Fruit fly (Drosophila melanogaster) whole organism, pupa: Measurements from ENCODE around the gene Ppt2.

ENCODE experiments used
- CG10348 ChIP-seq: fragments of 200-800 bp; sonication (Bioruptor generic); IDR thresholded peaks from 2 replicates; pipeline ENCODE4 v1.3.6; 2022; ENCODE audit warnings: missing biosample characterization, missing genetic modification characterization
- CG12605 ChIP-seq: fragments of 200-800 bp; sonication (Bioruptor generic); IDR thresholded peaks from 2 replicates; pipeline ENCODE4 v1.3.6; 2022; ENCODE audit warnings: missing biosample characterization, missing genetic modification characterization
- CG13204 ChIP-seq: fragments of 200-800 bp; sonication (Bioruptor generic); optimal IDR thresholded peaks from 2 replicates; lab custom pipeline; 2018; ENCODE audit warnings: missing biosample characterization, mild to moderate bottlenecking, missing genetic modification characterization, moderate library complexity
- CG14655 ChIP-seq: fragments of 200-800 bp; sonication (Bioruptor generic); optimal IDR thresholded peaks from 3 replicates; lab custom pipeline; 2017; ENCODE audit warnings: mild to moderate bottlenecking, missing biosample characterization, missing genetic modification reagents, missing genetic modification characterization
- CG15710 ChIP-seq: fragments of 200-800 bp; sonication (Bioruptor generic); optimal IDR thresholded peaks from 2 replicates; lab custom pipeline; 2018; ENCODE audit warnings: missing biosample characterization, mild to moderate bottlenecking, missing genetic modification characterization, moderate library complexity
- CG17806 ChIP-seq: fragments of 200-800 bp; sonication (Bioruptor generic); optimal IDR thresholded peaks from 2 replicates; lab custom pipeline; 2018; ENCODE audit warnings: missing biosample characterization, mild to moderate bottlenecking, missing genetic modification characterization, moderate library complexity
- CG32121 ChIP-seq: fragments of 200-800 bp; sonication (Bioruptor generic); IDR thresholded peaks from 2 replicates; pipeline ENCODE4 v1.3.6; 2022; ENCODE audit warnings: missing biosample characterization, missing genetic modification characterization
- CG34367 ChIP-seq: fragments of 200-800 bp; sonication (Bioruptor generic); optimal IDR thresholded peaks from 2 replicates; lab custom pipeline; 2018; ENCODE audit warnings: missing biosample characterization, mild to moderate bottlenecking, missing genetic modification characterization
- CG4496 ChIP-seq: fragments of 200-800 bp; sonication (Bioruptor generic); IDR thresholded peaks from 3 replicates; pipeline ENCODE4 v1.3.6; 2022; ENCODE audit warnings: missing biosample characterization, missing genetic modification characterization
- CG8159 ChIP-seq: fragments of 200-800 bp; sonication (Bioruptor generic); optimal IDR thresholded peaks from 3 replicates; lab custom pipeline; 2018; ENCODE audit warnings: missing biosample characterization, mild to moderate bottlenecking, missing genetic modification characterization, moderate library complexity
- CG8301 ChIP-seq: fragments of 200-800 bp; sonication (Bioruptor generic); optimal IDR thresholded peaks from 2 replicates; lab custom pipeline; 2018; ENCODE audit warnings: missing biosample characterization, mild to moderate bottlenecking, missing genetic modification characterization
- CG9948 ChIP-seq: fragments of 200-800 bp; sonication (Bioruptor generic); optimal IDR thresholded peaks from 2 replicates; lab custom pipeline; 2018; ENCODE audit warnings: missing biosample characterization, mild to moderate bottlenecking, missing genetic modification characterization, moderate library complexity
- D1 ChIP-seq: fragments of 200-800 bp; sonication (Bioruptor generic); optimal IDR thresholded peaks from 2 replicates; lab custom pipeline; 2018; ENCODE audit warnings: missing biosample characterization, mild to moderate bottlenecking, missing genetic modification characterization, moderate library complexity
- EcR ChIP-seq: fragments of 200-800 bp; sonication (Bioruptor generic); optimal IDR thresholded peaks from 3 replicates; lab custom pipeline; 2019; ENCODE audit warnings: missing biosample characterization, missing genetic modification characterization, mild to moderate bottlenecking, moderate library complexity, missing genetic modification reagents
- Ets98B ChIP-seq: fragments of 200-800 bp; sonication (Bioruptor generic); IDR thresholded peaks from 2 replicates; pipeline ENCODE4 v1.3.6; 2022; ENCODE audit warnings: missing biosample characterization, missing genetic modification characterization
- Pif1A ChIP-seq: fragments of 200-800 bp; sonication (Bioruptor generic); optimal IDR thresholded peaks from 3 replicates; lab custom pipeline; 2016; ENCODE audit warnings: missing biosample characterization, missing genetic modification characterization
- Pif1B ChIP-seq: fragments of 200-800 bp; sonication (Bioruptor generic); optimal IDR thresholded peaks from 3 replicates; lab custom pipeline; 2016; ENCODE audit warnings: missing biosample characterization, missing genetic modification characterization
- Snoo ChIP-seq: fragments of 200-800 bp; sonication (Bioruptor generic); optimal IDR thresholded peaks from 3 replicates; lab custom pipeline; 2017; ENCODE audit warnings: missing biosample characterization, mild to moderate bottlenecking, missing genetic modification characterization, inconsistent platforms
- fd96Ca ChIP-seq: fragments of 200-800 bp; sonication (Bioruptor generic); IDR thresholded peaks from 3 replicates; pipeline ENCODE4 v1.3.6; 2022; ENCODE audit warnings: missing biosample characterization, missing genetic modification characterization
- gl ChIP-seq: fragments of 200-800 bp; sonication (Bioruptor generic); optimal IDR thresholded peaks from 2 replicates; lab custom pipeline; 2018; ENCODE audit warnings: missing biosample characterization, mild to moderate bottlenecking, missing genetic modification characterization
- rn ChIP-seq: fragments of 200-800 bp; sonication (Bioruptor generic); IDR thresholded peaks from 2 replicates; pipeline ENCODE4 v1.3.6; 2022; ENCODE audit warnings: missing biosample characterization, missing genetic modification characterization

Gene Ppt2

DNA sequence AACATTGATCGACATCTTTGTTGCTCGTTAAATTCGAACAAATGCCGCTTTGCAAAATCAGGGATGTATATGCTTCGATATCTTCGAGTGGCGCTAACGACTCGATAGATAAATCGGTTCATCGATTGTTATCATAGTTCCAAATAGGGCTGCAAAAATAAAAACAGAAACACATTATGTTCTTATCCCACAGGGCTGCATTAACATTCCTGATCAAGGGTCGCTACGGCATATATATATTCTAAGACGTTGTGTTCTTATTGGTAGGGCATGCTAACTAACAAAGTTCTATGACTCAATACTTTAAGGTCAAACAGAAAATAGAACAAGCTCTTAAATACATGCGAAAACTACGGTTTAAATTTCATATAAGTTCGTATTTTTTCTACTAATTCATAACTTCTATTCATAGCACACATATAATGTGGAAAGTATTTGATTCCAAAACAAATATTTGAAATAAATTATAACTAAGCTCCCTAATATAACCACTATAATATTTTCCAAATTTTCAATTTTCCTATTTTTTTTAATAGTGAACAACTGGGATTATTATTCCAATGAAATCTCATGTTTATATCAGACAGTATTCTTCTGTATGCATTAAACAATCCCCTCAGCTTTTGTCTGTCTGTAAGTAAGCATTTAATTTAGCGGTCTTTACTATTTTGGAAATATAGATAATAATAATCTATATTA is 11.0 kb upstream of the Ppt2 start, which contains the start of gene cmet:
Gene cmet, minus strand, starts transcription at position 70 of the 699 bp plus-strand sequence.
- TF ChIP-seq CG4496 (GFP tag; lab: Robert Waterston, UW) (0 out of 3 replicates have a peak, but pooled peaks have one; percentile 18), CG8301 (tag; lab: Kevin White, UChicago) (no peak), CG13204 (no peak), EcR (no peak), D1 (tag; lab: Kevin White, UChicago) (no peak), CG12605 (GFP tag; lab: Robert Waterston, UW) (no peak), CG17806 (tag; lab: Kevin White, UChicago) (no peak), CG32121 (no peak), CG10348 (GFP tag; lab: Robert Waterston, UW) (no peak), gl (tag; lab: Kevin White, UChicago) (no peak), CG14655 (GFP tag; lab: Kevin White, UChicago) (no peak), rn (GFP tag; lab: Robert Waterston, UW) (peak; percentile 38; the same call in 1 of the 2 replicates), Pif1B (GFP tag; lab: Kevin White, UChicago) (no peak), CG34367 (tag; lab: Kevin White, UChicago) (no peak), CG15710 (tag; lab: Kevin White, UChicago) (peak; percentile 22), CG8159 (tag; lab: Kevin White, UChicago) (no peak), Ets98B (GFP tag; lab: Robert Waterston, UW) (no peak), fd96Ca (GFP tag; lab: Robert Waterston, UW) (peak; percentile 12; the same call in 1 of the 3 replicates), Snoo (tag; lab: Kevin White, UChicago) (no peak), Pif1A (GFP tag; lab: Kevin White, UChicago) (no peak), CG9948 (tag; lab: Kevin White, UChicago) (no peak)

DNA sequence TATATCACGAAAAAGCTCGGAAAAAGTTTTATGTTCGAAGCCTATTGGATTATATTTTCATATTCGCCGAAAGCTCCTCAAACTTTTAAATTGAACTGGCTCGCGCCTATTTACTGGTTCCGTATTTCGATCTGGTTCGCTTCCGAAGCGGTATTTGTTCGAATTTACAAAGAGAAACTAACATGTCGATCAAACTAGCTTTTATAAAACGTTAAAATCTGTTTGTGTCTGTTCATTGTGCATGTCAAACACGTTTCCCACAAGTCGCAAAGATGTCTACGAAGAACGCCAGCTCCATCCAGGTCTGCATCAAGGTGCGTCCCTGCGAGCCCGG is 10.5 kb upstream of the Ppt2 start, which contains the start of gene cana:
Gene cana, plus strand, starts transcription at position 149 of the 334 bp plus-strand sequence.
- no peak for TF ChIP-seq Pif1B (GFP tag; lab: Kevin White, UChicago)
- TF ChIP-seq CG4496 (GFP tag; lab: Robert Waterston, UW), result no peak
- no peak for TF ChIP-seq Pif1A (GFP tag; lab: Kevin White, UChicago)
- TF ChIP-seq CG15710 (tag; lab: Kevin White, UChicago), result no peak
- TF ChIP-seq D1 (tag; lab: Kevin White, UChicago), result no peak
- no peak for TF ChIP-seq CG12605 (GFP tag; lab: Robert Waterston, UW)

DNA sequence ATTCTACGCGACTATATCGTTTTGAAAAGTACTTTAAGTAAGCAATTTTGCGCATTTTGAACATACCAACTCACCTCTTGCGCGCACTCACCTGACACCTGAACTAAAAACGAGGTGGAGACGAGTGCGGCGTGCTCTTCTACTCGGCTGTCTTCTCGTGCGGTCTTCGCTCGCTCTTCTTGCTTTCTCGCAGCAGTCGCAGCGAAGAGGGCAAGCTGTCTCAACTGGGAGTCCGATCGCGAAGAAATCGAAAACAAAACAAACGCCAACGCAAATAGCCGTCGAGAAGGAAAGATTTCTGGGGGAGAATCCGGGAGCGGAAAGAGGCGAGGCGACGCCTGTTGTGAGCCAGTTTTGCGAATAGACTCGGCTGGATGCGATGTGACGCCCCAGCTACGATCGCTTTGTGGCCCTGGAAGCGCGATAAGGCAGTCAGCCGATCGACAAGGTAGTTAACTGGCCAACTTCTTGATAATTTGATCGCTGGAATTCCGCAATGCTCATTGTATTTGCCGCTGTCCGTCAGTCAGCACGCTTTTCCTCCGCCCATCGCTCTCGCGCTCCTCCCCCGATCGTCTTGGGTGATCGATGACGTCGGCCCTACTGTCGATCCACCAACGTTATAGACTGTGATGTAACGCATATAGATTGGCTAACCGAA is 8.3 kb upstream of the Ppt2 start:
- TF ChIP-seq CG15710 (tag; lab: Kevin White, UChicago) (no peak), CG8301 (tag; lab: Kevin White, UChicago) (no peak), CG8159 (tag; lab: Kevin White, UChicago) (no peak), Ets98B (GFP tag; lab: Robert Waterston, UW) (peak; percentile 55; the same call in 1 of the 2 replicates), EcR (peak; percentile 63), CG34367 (tag; lab: Kevin White, UChicago) (no peak), CG14655 (GFP tag; lab: Kevin White, UChicago) (no peak), CG4496 (GFP tag; lab: Robert Waterston, UW) (peak; percentile 48; the same call in 2 of the 3 replicates), D1 (tag; lab: Kevin White, UChicago) (no peak), Snoo (tag; lab: Kevin White, UChicago) (peak; percentile 4), gl (tag; lab: Kevin White, UChicago) (no peak), CG32121 (0 out of 2 replicates have a peak, but pooled peaks have one; percentile 23), fd96Ca (GFP tag; lab: Robert Waterston, UW) (peak; percentile 48; the same call in 2 of the 3 replicates), CG10348 (GFP tag; lab: Robert Waterston, UW) (no peak), Pif1A (GFP tag; lab: Kevin White, UChicago) (no peak), CG13204 (peak; percentile 82), CG17806 (tag; lab: Kevin White, UChicago) (no peak), Pif1B (GFP tag; lab: Kevin White, UChicago) (no peak), CG12605 (GFP tag; lab: Robert Waterston, UW) (peak; percentile 60), rn (GFP tag; lab: Robert Waterston, UW) (no peak), CG9948 (tag; lab: Kevin White, UChicago) (no peak)

DNA sequence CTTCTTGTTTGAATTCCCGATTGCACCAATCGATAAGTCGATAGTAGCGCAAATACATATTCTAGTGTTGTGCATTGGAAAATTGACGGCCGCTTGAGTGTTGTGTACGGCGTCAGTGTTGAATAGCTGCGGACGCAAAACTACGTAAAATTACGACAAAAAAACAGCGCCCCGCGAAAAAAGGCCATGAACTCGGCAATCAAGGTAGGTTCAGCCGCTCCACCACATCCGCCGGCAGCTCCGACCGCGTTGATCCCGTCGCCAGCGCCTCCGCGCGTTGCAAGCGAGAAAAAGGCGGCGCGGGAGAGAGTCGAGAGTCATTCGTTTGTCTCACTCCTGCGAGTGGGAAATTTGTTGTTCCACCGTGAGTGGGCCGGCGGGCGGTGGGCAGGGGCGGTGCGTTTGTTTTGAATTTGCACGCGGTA is 2.2 kb upstream of the Ppt2 start, which contains the start of gene CG33695:
Gene CG33695, plus strand, starts transcription at position 95 of the 425 bp plus-strand sequence.
- TF ChIP-seq Pif1A (GFP tag; lab: Kevin White, UChicago) (no peak), CG17806 (tag; lab: Kevin White, UChicago) (no peak), Pif1B (GFP tag; lab: Kevin White, UChicago) (no peak), CG32121 (peak; percentile 42; the same call in 1 of the 2 replicates), fd96Ca (GFP tag; lab: Robert Waterston, UW) (no peak), gl (tag; lab: Kevin White, UChicago) (no peak), Snoo (tag; lab: Kevin White, UChicago) (peak; percentile 54), EcR (peak; percentile 37), CG4496 (GFP tag; lab: Robert Waterston, UW) (0 out of 3 replicates have a peak, but pooled peaks have one; percentile 24), CG12605 (GFP tag; lab: Robert Waterston, UW) (no peak; the same call in 1 of the 2 replicates), D1 (tag; lab: Kevin White, UChicago) (no peak), Ets98B (GFP tag; lab: Robert Waterston, UW) (0 out of 2 replicates have a peak, but pooled peaks have one; percentile 29), CG15710 (tag; lab: Kevin White, UChicago) (peak; percentile 36), CG8301 (tag; lab: Kevin White, UChicago) (no peak), CG13204 (no peak), CG14655 (GFP tag; lab: Kevin White, UChicago) (no peak)
